Worm (Caenorhabditis elegans) whole organism, young adult: ENCODE measurements around the gene aat-1.

Experiments
- K11D2.4 ChIP-seq: fragments of 200-800 bp; sonication (Bioruptor generic); IDR thresholded peaks from 2 replicates; pipeline ENCODE4 v1.3.6; 2022; ENCODE audit warnings: missing genetic modification reagents, missing genetic modification characterization, missing compliant biosample characterization
- aptf-3 ChIP-seq: fragments of 200-800 bp; sonication (Bioruptor generic); IDR thresholded peaks from 2 replicates; pipeline ENCODE4 v1.3.6; 2022; ENCODE audit warnings: missing genetic modification characterization, missing compliant biosample characterization
- ceh-79 ChIP-seq: sonication (generic microtip); optimal IDR thresholded peaks from 2 replicates; lab custom pipeline; 2017; ENCODE audit warnings: mild to moderate bottlenecking, missing genetic modification characterization, missing compliant biosample characterization
- hmg-1.2 ChIP-seq: fragments of 200-800 bp; sonication (Bioruptor generic); IDR thresholded peaks from 2 replicates; pipeline ENCODE4 v1.3.6; 2022; ENCODE audit warnings: missing genetic modification reagents, missing genetic modification characterization, missing compliant biosample characterization
- rcor-1 ChIP-seq: fragments of 200-800 bp; sonication (Bioruptor generic); IDR thresholded peaks from 2 replicates; pipeline ENCODE4 v1.3.6; 2022; ENCODE audit warnings: missing genetic modification reagents, missing genetic modification characterization, missing compliant biosample characterization
- unc-62 ChIP-seq: fragments of 150-350 bp; optimal IDR thresholded peaks from 2 replicates; lab custom pipeline; 2014; ENCODE audit warnings: missing biosample characterization, missing genetic modification reagents, missing genetic modification characterization
- zim-3 ChIP-seq: sonication (generic microtip); optimal IDR thresholded peaks from 2 replicates; lab custom pipeline; 2017; ENCODE audit warnings: mild to moderate bottlenecking, missing genetic modification characterization, moderate library complexity, missing compliant biosample characterization
- ztf-26 ChIP-seq: sonication (generic microtip); optimal IDR thresholded peaks from 2 replicates; lab custom pipeline; 2017; ENCODE audit warnings: missing genetic modification characterization, missing compliant biosample characterization

- TF ChIP-seq hmg-1.2 (GFP tag; lab: Robert Waterston, UW) (no peak), rcor-1 (no peak), K11D2.4 (no peak), unc-62 (GFP tag; lab: Kevin White, UChicago) (no peak), zim-3 (tag; lab: Kevin White, UChicago) (no peak), aptf-3 (GFP tag; lab: Robert Waterston, UW) (no peak), ceh-79 (tag; lab: Kevin White, UChicago) (no peak), ztf-26 (tag; lab: Kevin White, UChicago) (no peak)
Measured at ce11 chrIV:9614695-9615094, 13.2 kb upstream of the aat-1 start, which contains the start of gene elt-1.
